Fruit fly (Drosophila melanogaster): ENCODE results near the gene unk.

dm6 chr3R:23132299-23132698 is 25.4 kb downstream of the unk start:
- TF ChIP-seq sv (GFP tag; optimal IDR thresholded peaks at IDR 0.05) (no peak), Hnf4 (GFP tag; optimal IDR thresholded peaks at IDR 0.05) (no peak), Myc (optimal IDR thresholded peaks at IDR 0.05) (no peak), CG9705 (GFP tag; optimal IDR thresholded peaks at IDR 0.05) (no peak), Vsx2 (GFP tag; optimal IDR thresholded peaks at IDR 0.05; ENCODE audit: partially characterized antibody) (no peak), Jra (GFP tag; optimal IDR thresholded peaks at IDR 0.05) (no peak), Abd-B (GFP tag; optimal IDR thresholded peaks at IDR 0.05) (no peak), CrebA (GFP tag; optimal IDR thresholded peaks at IDR 0.05; ENCODE audit: borderline replicate concordance) (no peak)
